Worm (Caenorhabditis elegans): Measurements from ENCODE around the gene clec-75.

DNA sequence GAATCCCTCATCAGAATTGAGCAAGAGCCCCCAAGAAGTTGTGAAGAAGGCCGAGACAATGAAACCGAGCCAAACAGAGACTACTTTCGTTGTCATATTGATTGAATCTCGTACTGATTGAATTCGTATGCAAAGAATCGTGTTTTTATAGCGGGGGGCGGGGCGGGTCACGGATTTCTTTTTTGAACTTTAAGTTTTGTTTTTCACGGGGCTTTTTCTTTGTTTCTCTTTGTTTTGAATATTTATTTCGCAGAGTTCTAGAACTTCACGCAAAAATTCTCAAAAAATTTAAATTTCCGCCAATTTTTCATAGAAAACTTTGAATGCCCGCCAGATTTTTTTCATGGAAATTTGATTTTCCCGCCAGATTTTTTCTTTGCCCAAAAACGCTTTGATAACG lies 4.4 kb upstream of the clec-75 start, which contains the start of gene clec-73:
- no peak for TF ChIP-seq B0310.2 (tag; optimal IDR thresholded peaks at IDR 0.05)
- no peak for TF ChIP-seq ceh-13 (GFP tag; optimal IDR thresholded peaks at IDR 0.05)

All from whole organism, early embryonic.